Worm (Caenorhabditis elegans) whole organism, midembryonic: ENCODE results near the gene fbxb-19.

Source experiments
- T22C8.4 ChIP-seq: fragments of 200-800 bp; sonication (Bioruptor generic); IDR thresholded peaks from 2 replicates; pipeline ENCODE4 v1.3.6; 2022; ENCODE audit warnings: missing genetic modification characterization, missing compliant biosample characterization
- cog-1 ChIP-seq: sonication (generic microtip); optimal IDR thresholded peaks from 2 replicates; lab custom pipeline; 2016; ENCODE audit warnings: missing genetic modification characterization, missing compliant biosample characterization
- flt-1 ChIP-seq: fragments of 200-800 bp; sonication (Bioruptor generic); IDR thresholded peaks from 2 replicates; pipeline ENCODE4 v1.3.6; 2022; ENCODE audit warnings: missing genetic modification characterization, missing compliant biosample characterization
- klf-2 ChIP-seq: fragments of 200-800 bp; sonication (Bioruptor generic); conservative IDR thresholded peaks from 2 replicates; pipeline ENCODE4 v1.3.6; 2022; ENCODE audit warnings: missing genetic modification reagents, missing genetic modification characterization, missing compliant biosample characterization
- med-1 ChIP-seq: sonication (generic microtip); optimal IDR thresholded peaks from 2 replicates; lab custom pipeline; 2017; ENCODE audit warnings: missing genetic modification characterization, mild to moderate bottlenecking, missing compliant biosample characterization, antibody characterized with exemption, missing genetic modification reagents; ENCODE audit not compliant: insufficient read depth
- ref-1 ChIP-seq: fragments of 200-800 bp; sonication (Bioruptor generic); conservative IDR thresholded peaks from 2 replicates; pipeline ENCODE4 v1.3.6; 2022; ENCODE audit warnings: missing genetic modification reagents, missing genetic modification characterization, missing compliant biosample characterization
- ztf-23 ChIP-seq: fragments of 200-800 bp; sonication (Bioruptor generic); IDR thresholded peaks from 2 replicates; pipeline ENCODE4 v1.3.6; 2022; ENCODE audit warnings: missing genetic modification reagents, missing genetic modification characterization, missing compliant biosample characterization
- ztf-29 ChIP-seq: fragments of 200-800 bp; sonication (Bioruptor generic); IDR thresholded peaks from 2 replicates; pipeline ENCODE4 v1.3.6; 2022; ENCODE audit warnings: missing genetic modification reagents, missing genetic modification characterization, missing compliant biosample characterization

DNA sequence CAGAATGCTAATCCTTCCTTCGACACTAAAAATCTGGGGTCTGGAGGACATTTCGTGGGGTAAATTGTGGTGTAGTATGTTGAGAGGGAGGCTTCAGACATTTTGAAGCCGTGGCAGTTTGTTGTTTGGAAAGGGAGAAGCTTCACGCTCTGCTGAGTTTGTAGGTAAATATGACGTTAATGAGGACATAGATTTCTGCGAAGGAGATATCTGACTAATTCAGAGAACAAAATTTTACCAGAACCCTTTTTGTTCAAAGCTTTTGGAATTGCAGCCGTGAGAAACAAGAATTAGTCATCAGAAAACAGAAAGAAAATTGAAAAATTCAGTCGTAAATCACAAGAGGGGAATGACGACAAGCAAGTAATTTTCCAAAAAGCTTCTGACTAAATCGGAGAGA is 48.5 kb downstream of the fbxb-19 start, which contains the start of gene srh-72:
- TF ChIP-seq ztf-23 (GFP tag; lab: Robert Waterston, UW) = no peak
- no peak for TF ChIP-seq ztf-29
- TF ChIP-seq klf-2 (GFP tag; lab: Robert Waterston, UW) = no peak
- TF ChIP-seq ref-1 (GFP tag; lab: Robert Waterston, UW) = no peak
- no peak for TF ChIP-seq flt-1 (GFP tag; lab: Robert Waterston, UW)
- no peak for TF ChIP-seq cog-1
- no peak for TF ChIP-seq med-1 (GFP tag; lab: Kevin White, UChicago)
- TF ChIP-seq T22C8.4 (GFP tag; lab: Robert Waterston, UW) = no peak
